Fruit fly (Drosophila melanogaster) S2 (cell line): ENCODE data around the gene CG42635.

Experiments used
- CG8478 ChIP-seq: fragments of >200 bp; optimal IDR thresholded peaks from 2 replicates; lab custom pipeline; 2018
- CTCF ChIP-seq, 2 experiments: fragments of >200 bp; optimal IDR thresholded peaks; 2 replicates each; lab custom pipeline; 2018

- no peak for TF ChIP-seq CG8478 (lab: Kevin White, UChicago)
- no peak for TF ChIP-seq CTCF (optimal IDR thresholded peaks at IDR 0.05; lab: Kevin White, UChicago)
These were observed 25.4 kb upstream of the CG42635 start, which contains the start of gene btv for dm6 chr2L:17982372-17982771.
